Worm (Caenorhabditis elegans) whole organism, mixed stage, embryonic: ENCODE results near the gene Y71H2AM.1.
A peak's percentile ranks its signal among the peaks of the same experiment; 100 is the strongest.

Source experiments
- M03D4.4 ChIP-seq: sonication (generic microtip); optimal IDR thresholded peaks from 2 replicates; lab custom pipeline; 2017; ENCODE audit warnings: mild to moderate bottlenecking, missing genetic modification characterization, missing compliant biosample characterization
- bed-3 ChIP-seq: fragments of 200-800 bp; sonication (Bioruptor generic); optimal IDR thresholded peaks from 3 replicates; lab custom pipeline; 2018; ENCODE audit warnings: mild to moderate bottlenecking, missing genetic modification characterization, moderate library complexity, missing compliant biosample characterization
- blmp-1 ChIP-seq: fragments of 150-350 bp; optimal IDR thresholded peaks from 2 replicates; lab custom pipeline; 2014; ENCODE audit warnings: missing biosample characterization, missing genetic modification characterization
- ceh-43 ChIP-seq: fragments of 200-800 bp; sonication (Bioruptor generic); optimal IDR thresholded peaks from 2 replicates; lab custom pipeline; 2018; ENCODE audit warnings: mild to moderate bottlenecking, missing genetic modification characterization, moderate library complexity, missing compliant biosample characterization
- ceh-83 ChIP-seq: fragments of 200-800 bp; sonication (Bioruptor generic); optimal IDR thresholded peaks from 2 replicates; lab custom pipeline; 2018; ENCODE audit warnings: mild to moderate bottlenecking, missing genetic modification characterization, missing compliant biosample characterization
- ces-1 ChIP-seq: fragments of 150-350 bp; optimal IDR thresholded peaks from 2 replicates; lab custom pipeline; 2014; ENCODE audit warnings: missing biosample characterization, missing genetic modification reagents, missing genetic modification characterization
- cnd-1 ChIP-seq: fragments of 200-800 bp; sonication (Bioruptor generic); optimal IDR thresholded peaks from 2 replicates; lab custom pipeline; 2018; ENCODE audit warnings: mild to moderate bottlenecking, missing genetic modification characterization, missing compliant biosample characterization
- drap-1 ChIP-seq: fragments of 200-800 bp; sonication (Bioruptor generic); optimal IDR thresholded peaks from 3 replicates; lab custom pipeline; 2018; ENCODE audit warnings: mild to moderate bottlenecking, missing genetic modification characterization, missing compliant biosample characterization
- elt-1 ChIP-seq: sonication (generic microtip); optimal IDR thresholded peaks from 2 replicates; lab custom pipeline; 2017; ENCODE audit warnings: missing genetic modification characterization, mild to moderate bottlenecking, missing compliant biosample characterization, antibody characterized with exemption, moderate library complexity, borderline replicate concordance; ENCODE audit not compliant: insufficient read depth
- elt-3 ChIP-seq: fragments of 150-350 bp; optimal IDR thresholded peaks from 2 replicates; lab custom pipeline; 2014; ENCODE audit warnings: missing biosample characterization, missing genetic modification characterization
- flh-1 ChIP-seq: fragments of 200-800 bp; sonication (Bioruptor generic); optimal IDR thresholded peaks from 2 replicates; lab custom pipeline; 2018; ENCODE audit warnings: mild to moderate bottlenecking, missing genetic modification characterization, moderate library complexity, missing compliant biosample characterization
- ham-2 ChIP-seq: fragments of 200-800 bp; sonication (Bioruptor generic); optimal IDR thresholded peaks from 2 replicates; lab custom pipeline; 2018; ENCODE audit warnings: mild to moderate bottlenecking, missing genetic modification characterization, missing compliant biosample characterization
- lin-13 ChIP-seq: fragments of 150-350 bp; optimal IDR thresholded peaks from 2 replicates; lab custom pipeline; 2014; ENCODE audit warnings: missing biosample characterization, missing genetic modification characterization
- lin-32 ChIP-seq: fragments of 200-800 bp; sonication (Bioruptor generic); optimal IDR thresholded peaks from 2 replicates; lab custom pipeline; 2018; ENCODE audit warnings: mild to moderate bottlenecking, missing genetic modification characterization, missing compliant biosample characterization
- lsy-2 ChIP-seq: fragments of 150-350 bp; optimal IDR thresholded peaks from 2 replicates; lab custom pipeline; 2014; ENCODE audit warnings: missing biosample characterization, missing genetic modification characterization
- mep-1 ChIP-seq: fragments of 150-350 bp; optimal IDR thresholded peaks from 2 replicates; lab custom pipeline; 2017; ENCODE audit warnings: missing biosample characterization, missing genetic modification reagents, missing genetic modification characterization, inconsistent platforms
- mls-2 ChIP-seq: sonication (generic microtip); optimal IDR thresholded peaks from 2 replicates; lab custom pipeline; 2016; ENCODE audit warnings: mild to moderate bottlenecking, missing genetic modification characterization, moderate library complexity, missing compliant biosample characterization
- nhr-12 ChIP-seq: fragments of 150-350 bp; optimal IDR thresholded peaks from 2 replicates; lab custom pipeline; 2014; ENCODE audit warnings: missing biosample characterization, missing genetic modification characterization
- nhr-2 ChIP-seq: fragments of 150-350 bp; optimal IDR thresholded peaks from 2 replicates; lab custom pipeline; 2014; ENCODE audit warnings: missing biosample characterization, missing genetic modification characterization
- nhr-237 ChIP-seq: fragments of 150-350 bp; optimal IDR thresholded peaks from 2 replicates; lab custom pipeline; 2014; ENCODE audit warnings: missing biosample characterization, missing genetic modification characterization
- nhr-28 ChIP-seq: fragments of 150-350 bp; optimal IDR thresholded peaks from 2 replicates; lab custom pipeline; 2014; ENCODE audit warnings: missing biosample characterization, missing genetic modification characterization
- pha-4 ChIP-seq: fragments of 150-350 bp; optimal IDR thresholded peaks from 2 replicates; lab custom pipeline; 2018; ENCODE audit warnings: missing biosample characterization, missing genetic modification reagents, missing genetic modification characterization
- sem-2 ChIP-seq: fragments of 200-800 bp; sonication (Bioruptor generic); optimal IDR thresholded peaks from 2 replicates; lab custom pipeline; 2018; ENCODE audit warnings: mild to moderate bottlenecking, missing genetic modification characterization, missing compliant biosample characterization
- snpc-4 ChIP-seq: fragments of 150-350 bp; optimal IDR thresholded peaks from 2 replicates; lab custom pipeline; 2014; ENCODE audit warnings: missing biosample characterization, missing genetic modification characterization
- sptf-1 ChIP-seq: sonication (generic microtip); optimal IDR thresholded peaks from 2 replicates; lab custom pipeline; 2017; ENCODE audit warnings: mild to moderate bottlenecking, missing genetic modification characterization, moderate library complexity, missing compliant biosample characterization
- tbx-8 ChIP-seq: fragments of 200-800 bp; sonication (Bioruptor generic); optimal IDR thresholded peaks from 2 replicates; lab custom pipeline; 2018; ENCODE audit warnings: mild to moderate bottlenecking, missing genetic modification characterization, moderate library complexity, missing compliant biosample characterization
- unc-120 ChIP-seq: sonication (generic microtip); optimal IDR thresholded peaks from 2 replicates; lab custom pipeline; 2017; ENCODE audit warnings: missing genetic modification characterization, missing compliant biosample characterization; ENCODE audit not compliant: poor library complexity, severe bottlenecking
- unc-62 ChIP-seq: fragments of 150-350 bp; optimal IDR thresholded peaks from 2 replicates; lab custom pipeline; 2014; ENCODE audit warnings: missing biosample characterization, missing genetic modification reagents, missing genetic modification characterization
- zip-8 ChIP-seq: fragments of 150-350 bp; optimal IDR thresholded peaks from 2 replicates; lab custom pipeline; 2014; ENCODE audit warnings: missing biosample characterization, missing genetic modification characterization
- ztf-11 ChIP-seq: fragments of 150-350 bp; optimal IDR thresholded peaks from 2 replicates; lab custom pipeline; 2014; ENCODE audit warnings: missing biosample characterization, missing genetic modification characterization

The Y71H2AM.1 gene

ce11 chrIII:2870228-2870627, 43.4 kb downstream of the Y71H2AM.1 start:
- no peak for TF ChIP-seq flh-1 (GFP tag; lab: Kevin White, UChicago)
- no peak for TF ChIP-seq drap-1
- no peak for TF ChIP-seq tbx-8 (GFP tag; lab: Kevin White, UChicago)
- TF ChIP-seq unc-120 (tag; lab: Kevin White, UChicago), result no peak

- TF ChIP-seq unc-62 (GFP tag; lab: Kevin White, UChicago), result peak; percentile 4
- no peak for TF ChIP-seq ceh-83 (GFP tag; lab: Kevin White, UChicago)
- peak; percentile 7 for TF ChIP-seq cnd-1 (tag; lab: Kevin White, UChicago)
- TF ChIP-seq nhr-28 (tag; lab: Kevin White, UChicago), result no peak
- peak; percentile 20 for TF ChIP-seq pha-4
- peak; percentile 19 for TF ChIP-seq drap-1
- TF ChIP-seq unc-120 (tag; lab: Kevin White, UChicago), result no peak
- peak; percentile 34 for TF ChIP-seq sptf-1 (tag; lab: Kevin White, UChicago)
- peak; percentile 15 for TF ChIP-seq lin-13 (tag; lab: Kevin White, UChicago)
- TF ChIP-seq nhr-12 (tag; lab: Kevin White, UChicago), result no peak
- no peak for TF ChIP-seq tbx-8 (GFP tag; lab: Kevin White, UChicago)
- TF ChIP-seq ham-2 (GFP tag; lab: Kevin White, UChicago), result peak; percentile 21
Measured at ce11 chrIII:2871817-2872216, 44.9 kb downstream of the Y71H2AM.1 start.

ce11 chrIII:2873116-2873644, 46.3 kb downstream of the Y71H2AM.1 start:
- TF ChIP-seq M03D4.4 (tag; lab: Kevin White, UChicago) (no peak), sptf-1 (tag; lab: Kevin White, UChicago) (no peak), lin-13 (tag; lab: Kevin White, UChicago) (no peak), blmp-1 (tag; lab: Kevin White, UChicago) (no peak), unc-62 (GFP tag; lab: Kevin White, UChicago) (no peak), snpc-4 (tag; lab: Kevin White, UChicago) (no peak), mep-1 (no peak), ceh-43 (GFP tag; lab: Kevin White, UChicago) (no peak), lsy-2 (tag; lab: Kevin White, UChicago) (no peak), pha-4 (no peak), ces-1 (GFP tag; lab: Kevin White, UChicago) (no peak), bed-3 (GFP tag; lab: Kevin White, UChicago) (no peak), elt-3 (tag; lab: Kevin White, UChicago) (no peak), ztf-11 (no peak), nhr-2 (tag; lab: Kevin White, UChicago) (no peak), sem-2 (no peak), tbx-8 (GFP tag; lab: Kevin White, UChicago) (no peak), nhr-28 (tag; lab: Kevin White, UChicago) (no peak), ham-2 (GFP tag; lab: Kevin White, UChicago) (no peak)
- TF ChIP-seq, all 35 proteins: peak for 0

- TF ChIP-seq drap-1 (no peak), lin-32 (GFP tag; lab: Kevin White, UChicago) (no peak), zip-8 (tag; lab: Kevin White, UChicago) (no peak)
Measured at ce11 chrIII:2874144-2874868, 47.4 kb downstream of the Y71H2AM.1 start, which contains the start of gene klf-1. Gene klf-1, plus strand, starts transcription at chrIII:2874818.

- TF ChIP-seq blmp-1 (tag; lab: Kevin White, UChicago) (peak; percentile 53), ham-2 (GFP tag; lab: Kevin White, UChicago) (no peak), ceh-83 (GFP tag; lab: Kevin White, UChicago) (no peak), flh-1 (GFP tag; lab: Kevin White, UChicago) (no peak), tbx-8 (GFP tag; lab: Kevin White, UChicago) (no peak), ceh-43 (GFP tag; lab: Kevin White, UChicago) (no peak), lin-32 (GFP tag; lab: Kevin White, UChicago) (no peak), M03D4.4 (tag; lab: Kevin White, UChicago) (no peak), lin-13 (tag; lab: Kevin White, UChicago) (no peak), mep-1 (no peak), nhr-237 (tag; lab: Kevin White, UChicago) (no peak), elt-1 (no peak), bed-3 (GFP tag; lab: Kevin White, UChicago) (no peak), snpc-4 (tag; lab: Kevin White, UChicago) (no peak), mls-2 (no peak), ces-1 (GFP tag; lab: Kevin White, UChicago) (no peak), elt-3 (tag; lab: Kevin White, UChicago) (peak; percentile 72), zip-8 (tag; lab: Kevin White, UChicago) (no peak)
Measured at ce11 chrIII:2875946-2876345, 49.1 kb downstream of the Y71H2AM.1 start.
